Worm (Caenorhabditis elegans): ENCODE results near the gene ttr-50.

ce11 chrIV:11620909-11621308 lies 19.9 kb downstream of the ttr-50 start, which contains the start of gene dsl-5:
- TF ChIP-seq W03F9.2 (tag; optimal IDR thresholded peaks at IDR 0.05) (no peak), dao-5 (tag; optimal IDR thresholded peaks at IDR 0.05) (no peak)

Measured in whole organism, L4/young adult.